Fruit fly (Drosophila melanogaster) whole organism, wandering third instar larva: ENCODE data around the gene Nph.

Source experiments
- CG32264 ChIP-seq: fragments of 200-800 bp; sonication (Bioruptor generic); optimal IDR thresholded peaks from 2 replicates; lab custom pipeline; 2016; ENCODE audit warnings: missing biosample characterization, missing genetic modification characterization
- CG9705 ChIP-seq: fragments of 200-800 bp; sonication (Bioruptor generic); optimal IDR thresholded peaks from 2 replicates; lab custom pipeline; 2018; ENCODE audit warnings: missing biosample characterization, mild to moderate bottlenecking, missing genetic modification characterization
- CrebA ChIP-seq: fragments of 200-800 bp; sonication (Bioruptor generic); optimal IDR thresholded peaks from 2 replicates; lab custom pipeline; 2016; ENCODE audit warnings: missing biosample characterization, mild to moderate bottlenecking, missing genetic modification characterization, borderline replicate concordance
- Dfd ChIP-seq: fragments of >200 bp; optimal IDR thresholded peaks from 2 replicates; lab custom pipeline; 2017; ENCODE audit warnings: missing biosample characterization, missing genetic modification characterization
- Dif ChIP-seq: fragments of 200-275, 200-300 bp; sonication (Bioruptor generic); optimal IDR thresholded peaks from 2 replicates; lab custom pipeline; 2018; ENCODE audit warnings: missing biosample characterization, missing genetic modification characterization; ENCODE audit not compliant: partially characterized antibody
- GATAd ChIP-seq: sonication (Bioruptor generic); optimal IDR thresholded peaks from 2 replicates; lab custom pipeline; 2016; ENCODE audit warnings: missing biosample characterization, missing genetic modification characterization
- Hnf4 ChIP-seq: fragments of 200-800 bp; sonication (Bioruptor generic); optimal IDR thresholded peaks from 2 replicates; lab custom pipeline; 2016; ENCODE audit warnings: missing biosample characterization, mild to moderate bottlenecking, missing genetic modification characterization
- Hr78 ChIP-seq: fragments of >200 bp; optimal IDR thresholded peaks from 2 replicates; lab custom pipeline; 2017; ENCODE audit warnings: missing biosample characterization, missing genetic modification characterization
- Hr83 ChIP-seq: fragments of 200-300 bp; sonication (Bioruptor generic); optimal IDR thresholded peaks from 2 replicates; lab custom pipeline; 2016; ENCODE audit warnings: missing biosample characterization, mild to moderate bottlenecking, missing genetic modification characterization, moderate library complexity; ENCODE audit not compliant: poor library complexity, severe bottlenecking
- Jra ChIP-seq: sonication (Bioruptor generic); optimal IDR thresholded peaks from 2 replicates; lab custom pipeline; 2016; ENCODE audit warnings: missing biosample characterization, missing genetic modification characterization
- Mio ChIP-seq: sonication (Bioruptor generic); optimal IDR thresholded peaks from 2 replicates; lab custom pipeline; 2016; ENCODE audit warnings: missing biosample characterization, missing genetic modification characterization
- Myc ChIP-seq: fragments of >200 bp; optimal IDR thresholded peaks from 2 replicates; lab custom pipeline; 2017
- N ChIP-seq: fragments of >200 bp; optimal IDR thresholded peaks from 2 replicates; lab custom pipeline; 2018; ENCODE audit warnings: missing biosample characterization, missing external identifiers, missing genetic modification characterization
- OdsH ChIP-seq: fragments of 200-800 bp; sonication (Bioruptor generic); optimal IDR thresholded peaks from 2 replicates; lab custom pipeline; 2016; ENCODE audit warnings: missing biosample characterization, mild to moderate bottlenecking, missing genetic modification characterization
- Rel ChIP-seq, 2 experiments: fragments of 200-800 bp; sonication (Bioruptor generic) in 1 of 2; optimal IDR thresholded peaks; 2 replicates in 1 of 2; 3 replicates in 1 of 2; lab custom pipeline; 2016 to 2019; ENCODE audit warnings: mild to moderate bottlenecking in 2 of 2, missing biosample characterization in 2 of 2, missing genetic modification characterization in 2 of 2, moderate library complexity in 1 of 2
- Sp1 ChIP-seq: fragments of 200-800 bp; sonication (Bioruptor generic); optimal IDR thresholded peaks from 3 replicates; lab custom pipeline; 2019; ENCODE audit warnings: missing biosample characterization, mild to moderate bottlenecking, missing genetic modification characterization, moderate library complexity
- Vsx2 ChIP-seq: fragments of 200-300, 225-300 bp; sonication (Bioruptor generic); optimal IDR thresholded peaks from 2 replicates; lab custom pipeline; 2018; ENCODE audit warnings: missing biosample characterization, missing genetic modification characterization; ENCODE audit not compliant: partially characterized antibody
- br ChIP-seq: fragments of 200-800 bp; sonication (Bioruptor generic); optimal IDR thresholded peaks from 2 replicates; lab custom pipeline; 2016; ENCODE audit warnings: missing biosample characterization, missing genetic modification characterization
- brk ChIP-seq: fragments of 200-800 bp; sonication (Bioruptor generic); optimal IDR thresholded peaks from 2 replicates; lab custom pipeline; 2016; ENCODE audit warnings: missing biosample characterization, mild to moderate bottlenecking, missing genetic modification characterization
- dl ChIP-seq, 2 experiments: fragments of 175-275, 200-275 bp in 1 of 2; fragments of 200-275 bp in 1 of 2; sonication (Bioruptor generic); optimal IDR thresholded peaks; lab custom pipeline; 2018; ENCODE audit warnings: mild to moderate bottlenecking in 2 of 2, missing biosample characterization in 2 of 2, missing genetic modification characterization in 2 of 2, moderate library complexity in 2 of 2; ENCODE audit not compliant: partially characterized antibody in 2 of 2, insufficient read depth in 1 of 2
- dmrt93B ChIP-seq: fragments of 200-800 bp; sonication (Bioruptor generic); optimal IDR thresholded peaks from 2 replicates; lab custom pipeline; 2018; ENCODE audit warnings: missing biosample characterization, mild to moderate bottlenecking, missing genetic modification characterization
- dsf ChIP-seq: sonication (Bioruptor generic); optimal IDR thresholded peaks from 2 replicates; lab custom pipeline; 2016; ENCODE audit warnings: missing biosample characterization, missing genetic modification characterization, borderline replicate concordance
- ey ChIP-seq: fragments of 200-800 bp; sonication (Bioruptor generic); optimal IDR thresholded peaks from 2 replicates; lab custom pipeline; 2016; ENCODE audit warnings: missing biosample characterization, missing genetic modification characterization
- foxo ChIP-seq, 2 experiments: fragments of 200-800 bp; sonication (Bioruptor generic); optimal IDR thresholded peaks; 2 replicates in 1 of 2; 3 replicates in 1 of 2; lab custom pipeline; 2016 to 2017; ENCODE audit warnings: missing biosample characterization in 2 of 2, missing genetic modification characterization in 2 of 2
- fru ChIP-seq: fragments of 200-800 bp; sonication (Bioruptor generic); optimal IDR thresholded peaks from 3 replicates; lab custom pipeline; 2016; ENCODE audit warnings: missing biosample characterization, mild to moderate bottlenecking, missing genetic modification characterization
- h ChIP-seq: fragments of 200-800 bp; sonication (Bioruptor generic); optimal IDR thresholded peaks from 3 replicates; lab custom pipeline; 2016; ENCODE audit warnings: missing biosample characterization, mild to moderate bottlenecking, missing genetic modification characterization
- pan ChIP-seq: fragments of >200 bp; optimal IDR thresholded peaks from 2 replicates; lab custom pipeline; 2017
- psq ChIP-seq: fragments of 200-800 bp; sonication (Bioruptor generic); optimal IDR thresholded peaks from 3 replicates; lab custom pipeline; 2017; ENCODE audit warnings: missing biosample characterization, mild to moderate bottlenecking, missing genetic modification characterization, moderate library complexity
- rgr ChIP-seq: fragments of 200-800 bp; sonication (Bioruptor generic); optimal IDR thresholded peaks from 3 replicates; lab custom pipeline; 2016; ENCODE audit warnings: missing biosample characterization, mild to moderate bottlenecking, missing genetic modification characterization
- sv ChIP-seq: fragments of 200-800 bp; sonication (Bioruptor generic); optimal IDR thresholded peaks from 3 replicates; lab custom pipeline; 2016; ENCODE audit warnings: missing biosample characterization, missing genetic modification characterization
- tai ChIP-seq: sonication (Bioruptor generic); optimal IDR thresholded peaks from 2 replicates; lab custom pipeline; 2016; ENCODE audit warnings: missing biosample characterization, missing genetic modification characterization
- usp ChIP-seq: fragments of >200 bp; optimal IDR thresholded peaks from 2 replicates; lab custom pipeline; 2017; ENCODE audit warnings: missing biosample characterization, missing genetic modification characterization

Nph gene

DNA sequence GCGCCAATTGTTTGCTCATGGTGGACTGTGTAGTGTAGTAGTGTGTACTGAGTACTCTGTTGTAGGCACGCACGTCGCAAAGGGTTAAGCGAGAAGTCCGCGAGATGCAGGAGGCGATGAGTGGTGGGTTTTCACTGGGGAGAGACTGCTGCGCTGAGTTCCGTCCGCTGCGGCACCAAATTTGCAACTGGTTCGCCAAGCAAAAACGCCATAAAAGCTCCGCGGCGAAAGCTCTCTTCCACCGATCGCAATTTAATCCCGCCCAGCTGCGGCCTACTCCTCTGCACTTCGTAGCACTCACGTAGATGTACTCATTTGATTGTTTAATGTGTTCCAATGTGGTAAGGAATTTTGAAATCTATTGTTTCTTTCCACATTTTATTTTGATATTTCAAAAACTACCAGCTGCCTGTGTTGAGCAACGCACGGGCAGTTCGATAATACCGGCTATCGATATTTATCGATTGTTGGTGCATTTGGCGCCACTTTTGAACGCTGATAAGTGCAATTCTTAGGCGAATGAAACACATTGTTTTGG, 10.4 kb upstream of the Nph start, which contains the start of gene CG7920:
Gene CG7920 (minus strand): TSS at position 308 of the 538 bp plus-strand sequence.
- TF ChIP-seq h: peak; percentile 51
- no peak for TF ChIP-seq N
- TF ChIP-seq OdsH (GFP tag; lab: Kevin White, UChicago): peak; percentile 19
- peak; percentile 58 for TF ChIP-seq Hnf4 (GFP tag; lab: Kevin White, UChicago)
- TF ChIP-seq Myc (lab: Kevin White, UChicago): peak; percentile 1
- TF ChIP-seq dsf: no peak
- TF ChIP-seq Hr78: no peak
- TF ChIP-seq ey (GFP tag; lab: Kevin White, UChicago): peak; percentile 3
- TF ChIP-seq Dif (GFP tag; lab: Kevin White, UChicago): peak; percentile 54
- TF ChIP-seq dl (GFP tag; optimal IDR thresholded peaks at IDR 0.05; lab: Kevin White, UChicago; ENCODE audit: insufficient read depth in 1 of 2, partially characterized antibody in 2 of 2): no peak
- TF ChIP-seq tai (GFP tag; lab: Kevin White, UChicago): no peak
- peak; percentile 56 for TF ChIP-seq rgr (GFP tag; lab: Kevin White, UChicago)
- TF ChIP-seq Sp1 (GFP tag; lab: Kevin White, UChicago): peak; percentile 63
- peak; percentile 4 for TF ChIP-seq br
- TF ChIP-seq Rel (GFP tag; optimal IDR thresholded peaks at IDR 0.05; lab: Kevin White, UChicago): no peak
- TF ChIP-seq Rel (tag; optimal IDR thresholded peaks at IDR 0.05; lab: Kevin White, UChicago): peak; percentile 70
- TF ChIP-seq Dfd (GFP tag; lab: Kevin White, UChicago): no peak
- peak; percentile 82 for TF ChIP-seq GATAd (GFP tag; lab: Kevin White, UChicago)
- TF ChIP-seq fru: peak; percentile 56
- TF ChIP-seq CG9705 (GFP tag; lab: Kevin White, UChicago): peak; percentile 37
- TF ChIP-seq foxo (GFP tag; optimal IDR thresholded peaks at IDR 0.05; lab: Kevin White, UChicago): peak in 1 of 2 experiments; percentile 52
- TF ChIP-seq Vsx2 (GFP tag; lab: Kevin White, UChicago): peak; percentile 61
- peak; percentile 53 for TF ChIP-seq Jra

DNA sequence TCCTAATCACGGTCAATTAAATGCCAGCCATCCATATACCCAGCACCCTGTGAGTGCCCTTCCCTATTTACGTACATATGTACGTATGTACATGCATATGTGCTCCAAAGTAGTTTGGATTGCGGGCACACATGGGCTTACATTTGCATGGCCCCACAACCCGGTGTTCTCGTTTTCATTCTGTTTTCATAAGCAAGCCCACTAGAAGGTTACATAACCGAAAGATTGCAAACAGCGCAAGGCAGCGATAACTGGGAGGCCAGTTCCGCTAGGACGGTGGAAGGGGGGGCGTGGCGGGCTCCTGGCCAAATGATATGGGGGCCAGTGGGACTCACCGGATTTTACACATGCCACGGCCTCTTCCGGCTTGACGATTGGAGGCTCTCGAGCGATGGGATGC, 9.8 kb upstream of the Nph start:
- no peak for TF ChIP-seq N
- TF ChIP-seq fru: no peak
- no peak for TF ChIP-seq usp (GFP tag; lab: Kevin White, UChicago)

DNA sequence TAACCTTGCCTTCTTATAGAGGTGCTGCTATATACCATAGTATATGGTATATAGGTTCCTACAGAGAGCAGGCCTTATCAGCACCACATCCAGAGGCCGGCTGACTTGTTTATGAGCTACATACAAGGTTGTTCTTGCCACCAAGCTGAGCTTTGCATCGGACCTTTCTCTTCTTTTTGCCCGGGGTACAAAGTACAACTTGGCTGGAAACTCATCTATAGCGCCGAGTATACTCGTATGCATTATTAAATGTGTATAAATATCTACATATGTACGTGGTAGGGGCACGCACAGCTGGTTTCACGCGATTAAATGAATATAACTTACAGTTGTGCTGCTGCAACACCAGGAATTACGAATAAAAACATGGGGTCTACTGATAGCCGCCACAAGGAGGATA, 9.2 kb upstream of the Nph start:
- no peak for TF ChIP-seq pan
- TF ChIP-seq CG9705 (GFP tag; lab: Kevin White, UChicago): no peak
- TF ChIP-seq CG32264 (GFP tag; lab: Kevin White, UChicago): no peak
- no peak for TF ChIP-seq psq (GFP tag; lab: Kevin White, UChicago)

DNA sequence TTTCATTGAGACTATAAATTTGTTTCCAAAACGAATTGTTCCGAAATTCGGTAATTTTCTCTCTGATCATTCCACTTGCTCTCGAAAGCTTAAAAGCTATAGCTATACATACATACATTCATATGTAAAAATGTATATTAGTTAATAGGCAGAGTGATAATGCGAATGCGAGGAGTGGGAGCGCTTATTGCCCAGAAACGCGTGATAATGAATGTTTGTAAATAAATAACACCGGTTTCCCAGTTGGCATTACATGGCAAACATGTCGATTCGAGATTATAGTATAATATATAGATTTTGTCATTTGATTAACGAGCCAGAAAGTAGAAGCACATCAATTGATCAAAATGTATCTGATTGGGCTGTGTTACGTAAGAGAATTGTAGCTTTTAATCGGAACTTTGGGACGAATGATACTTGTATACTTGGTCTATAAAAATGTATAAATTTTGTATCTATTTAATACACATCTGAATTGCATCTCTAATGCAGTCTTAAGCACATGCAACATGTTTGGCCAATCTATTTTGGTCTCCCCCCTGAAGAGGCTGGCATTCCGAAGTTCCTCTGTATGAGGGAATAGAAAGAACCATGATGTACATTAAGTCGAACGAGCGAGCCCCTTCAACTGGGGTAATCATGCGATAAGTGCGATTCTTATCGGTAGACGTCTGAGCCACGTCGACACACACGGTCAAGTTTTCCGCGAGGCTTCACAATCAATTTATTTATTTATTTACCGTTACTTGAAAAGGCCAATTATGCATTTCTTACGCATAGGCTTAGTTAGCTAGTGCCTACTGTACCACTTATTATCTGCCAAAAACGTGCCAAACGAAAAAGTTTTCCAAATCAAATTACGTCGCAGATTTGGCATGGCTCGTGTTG, 8.2 kb upstream of the Nph start:
- TF ChIP-seq ey (GFP tag; lab: Kevin White, UChicago) (peak; percentile 44), br (peak; percentile 25), fru (peak; percentile 32), pan (no peak), foxo (GFP tag; optimal IDR thresholded peaks at IDR 0.05; lab: Kevin White, UChicago) (peak in 1 of 2 experiments; percentile 67), OdsH (GFP tag; lab: Kevin White, UChicago) (peak; percentile 38), Hnf4 (GFP tag; lab: Kevin White, UChicago) (peak; percentile 27), CrebA (GFP tag; lab: Kevin White, UChicago) (no peak), h (peak; percentile 68), dl (GFP tag; optimal IDR thresholded peaks at IDR 0.05; lab: Kevin White, UChicago; ENCODE audit: insufficient read depth in 1 of 2, partially characterized antibody in 2 of 2) (no peak), rgr (GFP tag; lab: Kevin White, UChicago) (peak; percentile 12)

DNA sequence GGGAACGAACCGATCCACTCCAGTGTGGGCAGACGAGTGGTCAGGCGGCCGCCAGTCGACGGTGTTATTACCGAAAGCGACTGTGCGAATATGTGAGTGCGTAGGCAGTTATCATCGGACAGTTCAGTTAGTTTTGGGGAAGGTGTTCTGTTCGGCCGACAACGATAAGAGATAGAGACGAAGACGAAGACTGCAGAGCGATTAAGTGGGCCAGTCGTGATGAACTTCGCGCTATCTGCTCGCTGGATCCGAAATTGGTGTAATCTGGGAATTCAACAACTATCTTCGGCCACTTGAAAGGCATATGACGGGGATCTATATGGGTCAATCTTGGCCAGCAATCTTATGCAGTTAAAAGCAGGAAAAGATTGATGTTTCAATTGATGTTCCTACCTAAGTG, 4.5 kb upstream of the Nph start, which contains the start of gene CG7912:
Gene CG7912 (minus strand): TSS at position 17 of the 400 bp plus-strand sequence.
- TF ChIP-seq brk (GFP tag; lab: Kevin White, UChicago) (no peak), ey (GFP tag; lab: Kevin White, UChicago) (no peak), Hr83 (GFP tag; lab: Kevin White, UChicago) (no peak), Mio (GFP tag; lab: Kevin White, UChicago) (no peak), Dfd (GFP tag; lab: Kevin White, UChicago) (no peak), sv (GFP tag; lab: Kevin White, UChicago) (no peak), Hnf4 (GFP tag; lab: Kevin White, UChicago) (no peak), Sp1 (GFP tag; lab: Kevin White, UChicago) (no peak), dmrt93B (GFP tag; lab: Kevin White, UChicago) (no peak), Dif (GFP tag; lab: Kevin White, UChicago) (no peak)
